Fruit fly (Drosophila melanogaster) Kc167 (cell line): ENCODE results near the gene CG13068.

ENCODE experiments used
- Myc ChIP-seq: fragments of >200 bp; optimal IDR thresholded peaks from 2 replicates; lab custom pipeline; 2017; ENCODE audit warnings: missing external identifiers
- Sin3A ChIP-seq: fragments of >200 bp; optimal IDR thresholded peaks from 2 replicates; lab custom pipeline; 2018; ENCODE audit warnings: missing external identifiers
- h ChIP-seq: fragments of >200 bp; optimal IDR thresholded peaks from 3 replicates; lab custom pipeline; 2018; ENCODE audit warnings: missing external identifiers
- insv ChIP-seq: fragments of >200 bp; optimal IDR thresholded peaks from 3 replicates; lab custom pipeline; 2018; ENCODE audit warnings: missing external identifiers
- psq ChIP-seq: fragments of >200 bp; optimal IDR thresholded peaks from 2 replicates; lab custom pipeline; 2017; ENCODE audit warnings: missing external identifiers
- ttk ChIP-seq: sonication (Bioruptor generic); optimal IDR thresholded peaks from 2 replicates; lab custom pipeline; 2017; ENCODE audit warnings: missing external identifiers

The CG13068 gene

dm6 chr3L:16269092-16269491 lies at the start of gene CG13068:
TSS of gene CG13068 (plus strand) at chr3L:16269392.
- TF ChIP-seq h (lab: Kevin White, UChicago) (no peak), psq (lab: Kevin White, UChicago) (no peak), Sin3A (no peak), Myc (lab: Kevin White, UChicago) (no peak), ttk (lab: Kevin White, UChicago) (no peak), insv (no peak)

- TF ChIP-seq psq (lab: Kevin White, UChicago) (no peak), insv (no peak), Myc (lab: Kevin White, UChicago) (no peak), h (lab: Kevin White, UChicago) (no peak), Sin3A (no peak), ttk (lab: Kevin White, UChicago) (no peak)
Observed at dm6 chr3L:16221278-16221677, 47.9 kb upstream of the CG13068 start.

dm6 chr3L:16221800-16222199 lies 47.4 kb upstream of the CG13068 start:
- TF ChIP-seq h (lab: Kevin White, UChicago) (no peak), Myc (lab: Kevin White, UChicago) (no peak), ttk (lab: Kevin White, UChicago) (no peak), Sin3A (no peak), psq (lab: Kevin White, UChicago) (no peak), insv (no peak)

dm6 chr3L:16225175-16225574 lies 44.0 kb upstream of the CG13068 start:
- no peak for TF ChIP-seq Myc (lab: Kevin White, UChicago)
- TF ChIP-seq h (lab: Kevin White, UChicago): no peak
- no peak for TF ChIP-seq insv
- no peak for TF ChIP-seq ttk (lab: Kevin White, UChicago)
- TF ChIP-seq psq (lab: Kevin White, UChicago): no peak
- TF ChIP-seq Sin3A: no peak

- TF ChIP-seq Myc (lab: Kevin White, UChicago): no peak
- TF ChIP-seq psq (lab: Kevin White, UChicago): no peak
- no peak for TF ChIP-seq ttk (lab: Kevin White, UChicago)
- no peak for TF ChIP-seq insv
- no peak for TF ChIP-seq Sin3A
- TF ChIP-seq h (lab: Kevin White, UChicago): no peak
Observed at dm6 chr3L:16228659-16229205, 40.5 kb upstream of the CG13068 start, which contains the start of gene Tmx3. TSS of gene Tmx3 (plus strand) at chr3L:16229100.

dm6 chr3L:16231857-16232256 lies 37.3 kb upstream of the CG13068 start, which contains the start of the genes PDCD-5 and MED10:
TSS of gene PDCD-5 (minus strand) at chr3L:16232038.
TSS of gene MED10 (plus strand) at chr3L:16232084.
- TF ChIP-seq Myc (lab: Kevin White, UChicago) (no peak), insv (no peak), Sin3A (no peak), ttk (lab: Kevin White, UChicago) (no peak), psq (lab: Kevin White, UChicago) (no peak), h (lab: Kevin White, UChicago) (no peak)

dm6 chr3L:16232924-16233323 lies 36.3 kb upstream of the CG13068 start, which contains the start of gene Hsc20:
TSS of gene Hsc20 (plus strand) at chr3L:16233127.
- TF ChIP-seq ttk (lab: Kevin White, UChicago) (no peak), insv (no peak), Myc (lab: Kevin White, UChicago) (no peak), psq (lab: Kevin White, UChicago) (no peak), Sin3A (no peak), h (lab: Kevin White, UChicago) (no peak)

- no peak for TF ChIP-seq psq (lab: Kevin White, UChicago)
- no peak for TF ChIP-seq insv
- TF ChIP-seq h (lab: Kevin White, UChicago): no peak
- TF ChIP-seq Sin3A: no peak
- no peak for TF ChIP-seq ttk (lab: Kevin White, UChicago)
- TF ChIP-seq Myc (lab: Kevin White, UChicago): no peak
Observed at dm6 chr3L:16233850-16234494, 35.2 kb upstream of the CG13068 start.

dm6 chr3L:16241296-16241695 lies 27.9 kb upstream of the CG13068 start:
- TF ChIP-seq ttk (lab: Kevin White, UChicago) (no peak), psq (lab: Kevin White, UChicago) (no peak), Sin3A (no peak), Myc (lab: Kevin White, UChicago) (no peak), h (lab: Kevin White, UChicago) (no peak), insv (no peak)

dm6 chr3L:16252255-16252654 lies 16.9 kb upstream of the CG13068 start, which contains the start of gene CG13055:
TSS of gene CG13055 (minus strand) at chr3L:16252355.
- TF ChIP-seq psq (lab: Kevin White, UChicago) (no peak), ttk (lab: Kevin White, UChicago) (no peak), Sin3A (no peak), h (lab: Kevin White, UChicago) (no peak), insv (no peak), Myc (lab: Kevin White, UChicago) (no peak)

dm6 chr3L:16257118-16257627 lies 12.0 kb upstream of the CG13068 start, which contains the start of gene CG13054:
TSS of gene CG13054 (minus strand) at chr3L:16257191.
- no peak for TF ChIP-seq Sin3A
- no peak for TF ChIP-seq Myc (lab: Kevin White, UChicago)
- no peak for TF ChIP-seq insv
- TF ChIP-seq h (lab: Kevin White, UChicago): no peak
- TF ChIP-seq ttk (lab: Kevin White, UChicago): no peak
- no peak for TF ChIP-seq psq (lab: Kevin White, UChicago)

dm6 chr3L:16259552-16259951 lies 9.6 kb upstream of the CG13068 start, which contains the start of gene CG13053:
TSS of gene CG13053 (minus strand) at chr3L:16259722.
- TF ChIP-seq psq (lab: Kevin White, UChicago) (no peak), Sin3A (no peak), insv (no peak), Myc (lab: Kevin White, UChicago) (no peak), h (lab: Kevin White, UChicago) (no peak), ttk (lab: Kevin White, UChicago) (no peak)
